Worm (Caenorhabditis elegans): ENCODE measurements around the gene K10C2.12.

DNA sequence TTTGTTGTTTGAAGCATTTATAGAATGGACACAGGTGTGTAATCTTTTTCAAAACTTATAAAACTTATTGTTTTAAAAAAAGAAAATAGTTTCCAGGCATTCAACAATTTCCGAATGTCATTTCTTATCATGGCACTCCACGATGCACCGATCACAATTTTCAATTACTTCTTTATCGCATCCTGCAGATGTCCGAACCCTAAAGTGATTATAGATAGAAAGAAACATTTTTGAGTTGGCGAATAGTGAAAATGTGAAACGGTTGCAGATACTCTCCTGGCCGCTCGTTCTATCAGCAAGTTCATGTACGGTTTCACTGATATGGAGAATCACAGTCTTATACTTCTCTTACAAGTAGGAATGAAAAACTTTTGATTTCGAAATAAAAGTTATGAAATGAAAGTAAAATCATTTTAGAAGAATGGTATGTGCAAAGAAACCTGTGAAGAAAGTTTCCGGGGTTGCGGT lies 42.4 kb upstream of the K10C2.12 start, which contains the start of gene C15B12.2:
- TF ChIP-seq nhr-76 (tag; optimal IDR thresholded peaks at IDR 0.05) (no peak), R02D3.7 (tag; optimal IDR thresholded peaks at IDR 0.05) (no peak)

Data from whole organism, L3 larva.